Worm (Caenorhabditis elegans) whole organism, young adult: ENCODE results near the gene R04A9.9.

Source experiments
- F23B12.7 ChIP-seq: sonication (generic microtip); optimal IDR thresholded peaks from 2 replicates; lab custom pipeline; 2017; ENCODE audit warnings: missing genetic modification characterization, mild to moderate bottlenecking, missing compliant biosample characterization, antibody characterized with exemption, moderate library complexity; ENCODE audit not compliant: insufficient read depth
- ama-1 ChIP-seq, 3 experiments: fragments of 150-350 bp in 1 of 3; sonication (generic microtip) in 2 of 3; optimal IDR thresholded peaks; 2 replicates each; lab custom pipeline; 2014 to 2018; ENCODE audit warnings: missing biosample characterization in 2 of 3, missing genetic modification characterization in 2 of 3, missing genetic modification reagents in 2 of 3
- sea-2 ChIP-seq: fragments of 200-800 bp; sonication (Bioruptor generic); IDR thresholded peaks from 2 replicates; pipeline ENCODE4 v1.3.6; 2022; ENCODE audit warnings: missing genetic modification characterization, missing compliant biosample characterization
- tbp1 ChIP-seq: fragments of 200-800 bp; sonication (Bioruptor generic); optimal IDR thresholded peaks from 2 replicates; lab custom pipeline; 2018; ENCODE audit warnings: mild to moderate bottlenecking, missing genetic modification characterization, missing compliant biosample characterization
- ztf-28 ChIP-seq: fragments of 200-800 bp; sonication (Bioruptor generic); IDR thresholded peaks from 2 replicates; pipeline ENCODE4 v1.3.6; 2022; ENCODE audit warnings: missing genetic modification reagents, missing genetic modification characterization, missing compliant biosample characterization

ce11 chrX:353134-353669, 37.2 kb downstream of the R04A9.9 start, which contains the start of gene sor-3:
- peak; percentile 93 for TF ChIP-seq tbp1 (GFP tag; lab: Kevin White, UChicago)
- TF ChIP-seq ztf-28 (GFP tag; lab: Robert Waterston, UW) = 0 out of 2 replicates have a peak, but pooled peaks have one; percentile 35
- TF ChIP-seq sea-2 = no peak
- TF ChIP-seq ama-1 (optimal IDR thresholded peaks at IDR 0.05; lab: Kevin White, UChicago) = no peak
- peak; percentile 44 to 60 for TF ChIP-seq ama-1 (GFP tag; optimal IDR thresholded peaks at IDR 0.05; lab: Kevin White, UChicago)
- TF ChIP-seq F23B12.7 (tag; lab: Kevin White, UChicago) = peak; percentile 94
